Worm (Caenorhabditis elegans): Measurements from ENCODE around the gene B0336.7.

B0336.7 gene

DNA sequence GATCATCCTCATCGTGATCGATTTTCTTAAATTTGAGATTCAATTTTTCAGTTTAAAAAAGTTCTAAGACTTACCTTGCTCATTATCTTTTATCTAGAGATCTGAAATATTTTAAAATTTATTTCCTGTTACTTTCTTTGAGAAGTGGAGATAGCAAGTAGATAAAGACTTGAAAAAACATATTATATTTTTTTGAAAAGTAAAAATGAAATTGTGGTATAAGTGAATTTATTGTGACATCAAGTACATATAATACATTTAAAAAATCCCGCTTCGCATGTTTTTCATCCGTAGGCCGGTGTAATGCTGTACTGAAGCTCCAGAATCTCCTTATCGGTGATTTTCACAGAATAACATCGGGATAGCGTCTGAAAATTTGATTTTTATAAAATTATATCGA, at the start of gene B0336.7:
Gene B0336.7 (minus strand): TSS at position 101 of the 400 bp plus-strand sequence.
- TF ChIP-seq ceh-13 (GFP tag; optimal IDR thresholded peaks at IDR 0.05): no peak
- no peak for TF ChIP-seq flt-1 (GFP tag; IDR thresholded peaks at IDR 0.05)

ce11 chrIII:5744579-5744978, 47.4 kb upstream of the B0336.7 start, which contains the start of gene B0244.5:
B0244.5 (plus strand) TSS chrIII:5744879.
- no peak for TF ChIP-seq hmbx-1 (tag; optimal IDR thresholded peaks at IDR 0.05)
- no peak for TF ChIP-seq tbx-37 (GFP tag; conservative IDR thresholded peaks at IDR 0.05)
- TF ChIP-seq B0310.2 (tag; optimal IDR thresholded peaks at IDR 0.05): no peak
- TF ChIP-seq hnd-1 (tag; optimal IDR thresholded peaks at IDR 0.05): no peak
- no peak for TF ChIP-seq F13C5.2 (tag; optimal IDR thresholded peaks at IDR 0.05)
- TF ChIP-seq aly-1 (tag; optimal IDR thresholded peaks at IDR 0.05): no peak
- no peak for TF ChIP-seq flt-1 (GFP tag; IDR thresholded peaks at IDR 0.05)
- TF ChIP-seq tra-4 (tag; optimal IDR thresholded peaks at IDR 0.05): no peak
- TF ChIP-seq ets-7 (tag; optimal IDR thresholded peaks at IDR 0.05): no peak
- TF ChIP-seq sea-1 (GFP tag; conservative IDR thresholded peaks at IDR 0.05): no peak
- no peak for TF ChIP-seq ama-1 (optimal IDR thresholded peaks at IDR 0.05)

- TF ChIP-seq sea-1 (GFP tag; conservative IDR thresholded peaks at IDR 0.05) (no peak), tbx-11 (GFP tag; IDR thresholded peaks at IDR 0.05) (no peak), aly-1 (tag; optimal IDR thresholded peaks at IDR 0.05) (no peak), ceh-13 (GFP tag; optimal IDR thresholded peaks at IDR 0.05) (no peak), tbx-37 (GFP tag; conservative IDR thresholded peaks at IDR 0.05) (no peak), tra-4 (tag; optimal IDR thresholded peaks at IDR 0.05) (no peak), F13C5.2 (tag; optimal IDR thresholded peaks at IDR 0.05) (no peak), scrt-1 (GFP tag; IDR thresholded peaks at IDR 0.05) (no peak)
Measured at ce11 chrIII:5743084-5743483, 45.9 kb upstream of the B0336.7 start, which contains the start of gene B0244.15. B0244.15 (plus strand) TSS chrIII:5743384.

DNA sequence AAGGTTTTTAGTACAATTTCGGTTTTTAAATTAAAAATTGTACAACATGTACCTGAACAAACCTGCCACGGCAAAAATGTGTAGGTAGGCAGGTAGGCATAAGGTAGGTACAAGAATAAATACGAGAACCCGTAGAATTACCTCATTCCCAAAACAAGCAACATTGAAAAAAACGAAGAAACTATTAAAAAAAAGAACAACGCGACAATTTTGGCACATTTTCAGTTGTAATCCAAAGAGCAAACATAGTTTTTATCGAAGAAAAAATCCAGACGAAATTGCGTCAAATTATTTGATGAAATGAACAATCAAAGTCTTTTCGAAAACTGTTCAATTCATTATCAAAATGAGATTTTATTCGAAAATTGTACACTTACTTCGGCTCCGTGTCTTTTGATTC, 43.5 kb upstream of the B0336.7 start, which contains the start of gene B0244.16:
Gene B0244.16 (plus strand): TSS at position 301 of the 400 bp plus-strand sequence.
- TF ChIP-seq tbx-37 (GFP tag; conservative IDR thresholded peaks at IDR 0.05): no peak
- no peak for TF ChIP-seq ceh-13 (GFP tag; optimal IDR thresholded peaks at IDR 0.05)
- TF ChIP-seq flt-1 (GFP tag; IDR thresholded peaks at IDR 0.05): no peak
- no peak for TF ChIP-seq hmg-4 (GFP tag; optimal IDR thresholded peaks at IDR 0.05)
- TF ChIP-seq B0310.2 (tag; optimal IDR thresholded peaks at IDR 0.05): no peak
- no peak for TF ChIP-seq ceh-36 (tag; optimal IDR thresholded peaks at IDR 0.05)
- no peak for TF ChIP-seq F13C5.2 (tag; optimal IDR thresholded peaks at IDR 0.05)
- TF ChIP-seq ets-7 (tag; optimal IDR thresholded peaks at IDR 0.05): no peak
- no peak for TF ChIP-seq pes-1 (GFP tag; IDR thresholded peaks at IDR 0.05)

ce11 chrIII:5737708-5738107, 40.5 kb upstream of the B0336.7 start, which contains the start of gene B0244.6:
B0244.6 (plus strand) TSS chrIII:5738008.
- TF ChIP-seq hmg-4 (GFP tag; optimal IDR thresholded peaks at IDR 0.05): no peak
- no peak for TF ChIP-seq ets-7 (tag; optimal IDR thresholded peaks at IDR 0.05)
- TF ChIP-seq tbx-37 (GFP tag; conservative IDR thresholded peaks at IDR 0.05): no peak
- no peak for TF ChIP-seq aly-1 (tag; optimal IDR thresholded peaks at IDR 0.05)
- no peak for TF ChIP-seq hnd-1 (tag; optimal IDR thresholded peaks at IDR 0.05)
- TF ChIP-seq sea-1 (GFP tag; conservative IDR thresholded peaks at IDR 0.05): no peak
- TF ChIP-seq hmbx-1 (tag; optimal IDR thresholded peaks at IDR 0.05): no peak
- no peak for TF ChIP-seq flt-1 (GFP tag; IDR thresholded peaks at IDR 0.05)
- TF ChIP-seq tbx-11 (GFP tag; IDR thresholded peaks at IDR 0.05): no peak
- no peak for TF ChIP-seq B0310.2 (tag; optimal IDR thresholded peaks at IDR 0.05)
- TF ChIP-seq ama-1 (optimal IDR thresholded peaks at IDR 0.05): no peak
- TF ChIP-seq scrt-1 (GFP tag; IDR thresholded peaks at IDR 0.05): no peak
- no peak for TF ChIP-seq tra-4 (tag; optimal IDR thresholded peaks at IDR 0.05)
- TF ChIP-seq pes-1 (GFP tag; IDR thresholded peaks at IDR 0.05): no peak
- no peak for TF ChIP-seq ceh-36 (tag; optimal IDR thresholded peaks at IDR 0.05)
- no peak for TF ChIP-seq ceh-13 (GFP tag; optimal IDR thresholded peaks at IDR 0.05)

- TF ChIP-seq F13C5.2 (tag; optimal IDR thresholded peaks at IDR 0.05) (no peak), ets-7 (tag; optimal IDR thresholded peaks at IDR 0.05) (no peak), hnd-1 (tag; optimal IDR thresholded peaks at IDR 0.05) (no peak), flt-1 (GFP tag; IDR thresholded peaks at IDR 0.05) (no peak), tbx-37 (GFP tag; conservative IDR thresholded peaks at IDR 0.05) (no peak), B0310.2 (tag; optimal IDR thresholded peaks at IDR 0.05) (no peak), ama-1 (optimal IDR thresholded peaks at IDR 0.05) (no peak), hmg-4 (GFP tag; optimal IDR thresholded peaks at IDR 0.05) (no peak), pes-1 (GFP tag; IDR thresholded peaks at IDR 0.05) (no peak), hmbx-1 (tag; optimal IDR thresholded peaks at IDR 0.05) (no peak), scrt-1 (GFP tag; IDR thresholded peaks at IDR 0.05) (no peak), tbx-11 (GFP tag; IDR thresholded peaks at IDR 0.05) (no peak), aly-1 (tag; optimal IDR thresholded peaks at IDR 0.05) (no peak), ceh-13 (GFP tag; optimal IDR thresholded peaks at IDR 0.05) (no peak), tra-4 (tag; optimal IDR thresholded peaks at IDR 0.05) (no peak), ceh-36 (tag; optimal IDR thresholded peaks at IDR 0.05) (no peak), sea-1 (GFP tag; conservative IDR thresholded peaks at IDR 0.05) (no peak)
Measured at ce11 chrIII:5734905-5735304, 37.7 kb upstream of the B0336.7 start, which contains the start of gene B0244.10. B0244.10 (plus strand) TSS chrIII:5735158.

ce11 chrIII:5734328-5734727, 37.2 kb upstream of the B0336.7 start:
- TF ChIP-seq F13C5.2 (tag; optimal IDR thresholded peaks at IDR 0.05): no peak
- no peak for TF ChIP-seq B0310.2 (tag; optimal IDR thresholded peaks at IDR 0.05)

DNA sequence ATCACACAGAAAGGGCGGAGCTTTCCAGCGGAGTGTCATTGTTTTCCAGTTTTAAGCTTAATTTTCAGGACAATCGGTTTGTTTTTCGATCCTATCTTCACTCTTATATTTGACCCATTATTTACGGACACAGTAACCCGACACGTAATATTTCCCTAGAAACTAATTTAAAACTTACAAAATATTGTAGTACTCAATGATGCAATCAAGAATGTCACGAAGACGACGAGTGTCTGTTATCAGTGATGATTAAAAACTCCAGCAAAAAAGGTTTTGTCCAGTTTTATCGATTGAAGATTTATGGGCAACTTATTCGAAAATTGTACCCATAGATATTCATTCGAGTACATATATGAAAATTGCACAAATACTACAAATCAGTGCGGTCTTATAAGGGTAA, 35.8 kb upstream of the B0336.7 start, which contains the start of gene B0244.17:
Gene B0244.17 (plus strand): TSS at position 301 of the 400 bp plus-strand sequence.
- no peak for TF ChIP-seq B0310.2 (tag; optimal IDR thresholded peaks at IDR 0.05)
- no peak for TF ChIP-seq sea-1 (GFP tag; conservative IDR thresholded peaks at IDR 0.05)
- TF ChIP-seq pes-1 (GFP tag; IDR thresholded peaks at IDR 0.05): no peak
- TF ChIP-seq F13C5.2 (tag; optimal IDR thresholded peaks at IDR 0.05): no peak
- no peak for TF ChIP-seq tbx-37 (GFP tag; conservative IDR thresholded peaks at IDR 0.05)
- no peak for TF ChIP-seq ama-1 (optimal IDR thresholded peaks at IDR 0.05)
- TF ChIP-seq flt-1 (GFP tag; IDR thresholded peaks at IDR 0.05): no peak
- no peak for TF ChIP-seq aly-1 (tag; optimal IDR thresholded peaks at IDR 0.05)
- no peak for TF ChIP-seq hnd-1 (tag; optimal IDR thresholded peaks at IDR 0.05)
- no peak for TF ChIP-seq hmg-4 (GFP tag; optimal IDR thresholded peaks at IDR 0.05)
- no peak for TF ChIP-seq hmbx-1 (tag; optimal IDR thresholded peaks at IDR 0.05)

Measured in whole organism, early embryonic.